Fruit fly (Drosophila melanogaster): ENCODE data around the gene dlt.

- TF ChIP-seq Dll (optimal IDR thresholded peaks at IDR 0.05) (no peak), CG8478 (optimal IDR thresholded peaks at IDR 0.05) (no peak), psq (optimal IDR thresholded peaks at IDR 0.05) (no peak)
Measured at dm6 chr3L:1741107-1741506, 54.0 kb downstream of the dlt start.
